Fruit fly (Drosophila melanogaster) whole organism, embryonic: Measurements from ENCODE around the gene CG7564.

Experiments
- CG12155 ChIP-seq: fragments of 200-800 bp; sonication (Bioruptor generic); optimal IDR thresholded peaks from 3 replicates; lab custom pipeline; 2016; ENCODE audit warnings: missing biosample characterization, missing genetic modification characterization
- CG12391 ChIP-seq: fragments of 200-800 bp; sonication (Bioruptor generic); optimal IDR thresholded peaks from 3 replicates; lab custom pipeline; 2018; ENCODE audit warnings: missing biosample characterization, mild to moderate bottlenecking, missing genetic modification characterization, moderate library complexity
- CG43689 ChIP-seq: fragments of 200-800 bp; sonication (Bioruptor generic); IDR thresholded peaks from 2 replicates; pipeline ENCODE4 v1.3.6; 2022; ENCODE audit warnings: missing biosample characterization, missing genetic modification characterization
- CG4617 ChIP-seq: fragments of 200-800 bp; sonication (Bioruptor generic); optimal IDR thresholded peaks from 3 replicates; lab custom pipeline; 2016; ENCODE audit warnings: missing biosample characterization, missing genetic modification characterization, borderline replicate concordance
- CG6791 ChIP-seq: fragments of 200-800 bp; sonication (Bioruptor generic); IDR thresholded peaks from 3 replicates; pipeline ENCODE4 v1.3.6; 2022; ENCODE audit warnings: missing biosample characterization, missing genetic modification characterization; ENCODE audit not compliant: partially characterized antibody
- CG6854 ChIP-seq: fragments of 200-800 bp; sonication (Bioruptor generic); optimal IDR thresholded peaks from 3 replicates; lab custom pipeline; 2017; ENCODE audit warnings: missing biosample characterization, mild to moderate bottlenecking, missing genetic modification characterization
- Elba2 ChIP-seq: fragments of 200-800 bp; sonication (Bioruptor generic); optimal IDR thresholded peaks from 3 replicates; lab custom pipeline; 2016; ENCODE audit warnings: missing biosample characterization, missing genetic modification characterization
- NFAT ChIP-seq: fragments of 200-800 bp; sonication (Bioruptor generic); IDR thresholded peaks from 2 replicates; pipeline ENCODE4 v1.3.6; 2022; ENCODE audit warnings: missing biosample characterization, missing genetic modification characterization
- gce ChIP-seq: fragments of 200-800 bp; sonication (Bioruptor generic); IDR thresholded peaks from 3 replicates; pipeline ENCODE4 v1.3.6; 2022; ENCODE audit warnings: missing biosample characterization, missing genetic modification characterization
- lbe ChIP-seq: fragments of 200-800 bp; sonication (Bioruptor generic); optimal IDR thresholded peaks from 2 replicates; lab custom pipeline; 2016; ENCODE audit warnings: missing biosample characterization, mild to moderate bottlenecking, missing genetic modification characterization
- lola ChIP-seq, 3 experiments: fragments of >200 bp in 2 of 3; fragments of 200-800 bp in 1 of 3; sonication (Bioruptor generic) in 1 of 3; optimal IDR thresholded peaks; 2 replicates each; lab custom pipeline; 2017 to 2019; ENCODE audit warnings: missing biosample characterization in 3 of 3, missing genetic modification characterization in 3 of 3, mild to moderate bottlenecking in 1 of 3, moderate library complexity in 1 of 3
- nau ChIP-seq: fragments of 200-800 bp; sonication (Bioruptor generic); optimal IDR thresholded peaks from 3 replicates; lab custom pipeline; 2017; ENCODE audit warnings: missing biosample characterization, mild to moderate bottlenecking, missing genetic modification characterization, missing genetic modification reagents
- trem ChIP-seq: fragments of 200-800 bp; optimal IDR thresholded peaks from 3 replicates; lab custom pipeline; 2019; ENCODE audit warnings: missing biosample characterization, mild to moderate bottlenecking, missing genetic modification characterization, moderate library complexity
- zen2 ChIP-seq: fragments of 200-800 bp; sonication (Bioruptor generic); IDR thresholded peaks from 3 replicates; pipeline ENCODE4 v1.3.6; 2022; ENCODE audit warnings: missing biosample characterization, missing genetic modification characterization; ENCODE audit not compliant: partially characterized antibody

dm6 chr3L:17502235-17502634, 11.9 kb upstream of the CG7564 start:
- TF ChIP-seq trem (no peak), CG6854 (no peak), lola (GFP tag; optimal IDR thresholded peaks at IDR 0.05; lab: Kevin White, UChicago) (no peak), CG4617 (GFP tag; lab: Kevin White, UChicago) (no peak), CG6791 (GFP tag; lab: Robert Waterston, UW) (no peak), NFAT (no peak), nau (no peak), CG43689 (GFP tag; lab: Robert Waterston, UW) (no peak), Elba2 (GFP tag; lab: Kevin White, UChicago) (no peak), CG12391 (tag; lab: Kevin White, UChicago) (no peak), CG12155 (GFP tag; lab: Kevin White, UChicago) (no peak), zen2 (GFP tag; lab: Robert Waterston, UW) (no peak), gce (GFP tag; lab: Robert Waterston, UW) (no peak), lbe (GFP tag; lab: Kevin White, UChicago) (peak; percentile 77)
